Fruit fly (Drosophila melanogaster): Measurements from ENCODE around the gene GstO1.

DNA sequence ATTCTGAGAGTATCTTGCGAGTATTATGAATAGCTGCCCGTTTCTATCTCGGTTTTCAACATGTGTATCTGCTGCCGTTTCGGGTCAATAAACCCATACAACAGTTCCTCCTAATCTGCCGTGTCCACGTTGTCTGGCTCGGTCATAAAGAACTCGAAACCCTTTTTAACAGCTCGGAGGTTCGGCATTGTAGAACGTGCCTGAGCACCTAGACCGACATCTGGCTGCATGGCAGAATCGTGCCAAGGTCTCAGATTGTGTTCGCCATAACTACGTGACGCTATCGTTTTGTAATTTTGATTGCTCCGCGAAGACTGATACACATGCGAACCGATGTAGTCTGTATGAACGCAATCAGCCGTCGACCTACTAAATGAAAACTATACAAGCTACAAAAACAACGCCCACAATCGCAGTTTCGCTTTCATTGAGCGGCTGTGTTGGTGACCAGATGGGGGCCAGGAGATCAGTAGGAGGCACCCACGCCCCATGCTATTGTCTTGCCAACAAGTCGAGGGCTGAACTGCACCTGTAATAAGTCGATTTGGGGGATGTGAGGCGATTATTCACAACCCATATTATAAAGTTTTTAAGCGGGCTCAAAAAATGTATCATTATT lies 29.5 kb upstream of the GstO1 start:
- TF ChIP-seq EcR (GFP tag; optimal IDR thresholded peaks at IDR 0.05), result peak; percentile 83
- TF ChIP-seq CG34367 (tag; optimal IDR thresholded peaks at IDR 0.05), result no peak
- TF ChIP-seq CG15710 (tag; optimal IDR thresholded peaks at IDR 0.05), result no peak
- TF ChIP-seq Pif1B (GFP tag; optimal IDR thresholded peaks at IDR 0.05), result no peak
- TF ChIP-seq CG9948 (tag; optimal IDR thresholded peaks at IDR 0.05), result no peak
- no peak for TF ChIP-seq CG12605 (GFP tag; IDR thresholded peaks at IDR 0.05)
- TF ChIP-seq CG13204 (GFP tag; optimal IDR thresholded peaks at IDR 0.05), result no peak
- TF ChIP-seq fd96Ca (GFP tag; IDR thresholded peaks at IDR 0.05), result no peak
- TF ChIP-seq rn (GFP tag; IDR thresholded peaks at IDR 0.05), result no peak
- no peak for TF ChIP-seq gl (tag; optimal IDR thresholded peaks at IDR 0.05)
